Worm (Caenorhabditis elegans) whole organism, L2 larva: ENCODE data around the gene Y39B6A.27.

Source experiments
- R02D3.7 ChIP-seq: fragments of 150-350 bp; optimal IDR thresholded peaks from 2 replicates; lab custom pipeline; 2014; ENCODE audit warnings: missing biosample characterization, missing genetic modification characterization
- ZK546.5 ChIP-seq: sonication (generic microtip); optimal IDR thresholded peaks from 2 replicates; lab custom pipeline; 2017; ENCODE audit warnings: missing biosample characterization, missing genetic modification characterization
- dmd-4 ChIP-seq: sonication (generic microtip); optimal IDR thresholded peaks from 2 replicates; lab custom pipeline; 2017; ENCODE audit warnings: missing biosample characterization, missing genetic modification characterization
- egl-27 ChIP-seq: sonication (generic microtip); optimal IDR thresholded peaks from 3 replicates; lab custom pipeline; 2017; ENCODE audit warnings: missing biosample characterization, missing genetic modification reagents, missing genetic modification characterization
- elt-3 ChIP-seq: sonication (generic microtip); optimal IDR thresholded peaks from 2 replicates; lab custom pipeline; 2017; ENCODE audit warnings: missing biosample characterization, missing genetic modification characterization
- fos-1 ChIP-seq: fragments of 150-350 bp; optimal IDR thresholded peaks from 2 replicates; lab custom pipeline; 2014; ENCODE audit warnings: missing biosample characterization, missing genetic modification characterization
- lsy-2 ChIP-seq, 2 experiments: fragments of 150-350 bp in 1 of 2; sonication (generic microtip) in 1 of 2; optimal IDR thresholded peaks; 2 replicates each; lab custom pipeline; 2014 to 2017; ENCODE audit warnings: missing biosample characterization in 2 of 2, missing genetic modification characterization in 2 of 2
- nhr-21 ChIP-seq: fragments of 150-350 bp; optimal IDR thresholded peaks from 2 replicates; lab custom pipeline; 2014; ENCODE audit warnings: missing biosample characterization, missing genetic modification characterization
- sem-4 ChIP-seq: fragments of 150-350 bp; optimal IDR thresholded peaks from 2 replicates; lab custom pipeline; 2014; ENCODE audit warnings: missing biosample characterization, missing genetic modification reagents, missing genetic modification characterization
- skn-1 ChIP-seq: sonication (generic microtip); optimal IDR thresholded peaks from 2 replicates; lab custom pipeline; 2017; ENCODE audit warnings: missing biosample characterization, missing genetic modification characterization
- snpc-4 ChIP-seq: fragments of 150-350 bp; optimal IDR thresholded peaks from 2 replicates; lab custom pipeline; 2014; ENCODE audit warnings: missing biosample characterization, missing genetic modification characterization
- unc-39 ChIP-seq: fragments of 150-350 bp; optimal IDR thresholded peaks from 2 replicates; lab custom pipeline; 2014; ENCODE audit warnings: missing biosample characterization, missing genetic modification characterization

DNA sequence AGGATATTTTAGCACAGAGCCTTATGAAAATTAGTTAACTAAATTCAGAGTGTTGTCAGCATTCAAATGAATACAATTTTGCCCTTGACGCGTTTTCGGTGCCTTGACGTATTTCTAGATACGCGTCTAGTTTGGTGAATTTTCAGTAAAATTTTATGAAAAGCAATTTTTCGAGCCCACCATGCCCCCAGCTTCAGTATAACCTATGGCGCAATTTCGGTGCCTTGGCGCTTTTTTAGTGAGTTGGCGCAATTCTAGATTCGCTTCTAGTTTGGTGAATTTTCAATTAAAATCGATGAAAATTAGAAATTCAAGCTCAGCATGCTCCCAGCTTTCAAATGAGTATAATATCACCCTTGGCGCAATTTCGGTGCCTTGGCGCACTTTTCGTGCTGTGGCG, 18.3 kb upstream of the Y39B6A.27 start:
- TF ChIP-seq ZK546.5 (tag; lab: Kevin White, UChicago) (no peak), snpc-4 (tag; lab: Kevin White, UChicago) (no peak), nhr-21 (tag; lab: Kevin White, UChicago) (no peak), lsy-2 (tag; optimal IDR thresholded peaks at IDR 0.05; lab: Kevin White, UChicago) (no peak), unc-39 (tag; lab: Kevin White, UChicago) (no peak), dmd-4 (no peak), egl-27 (tag; lab: Kevin White, UChicago) (no peak), R02D3.7 (tag; lab: Kevin White, UChicago) (no peak), sem-4 (no peak), fos-1 (no peak), elt-3 (no peak), skn-1 (tag; lab: Kevin White, UChicago) (no peak)
